Worm (Caenorhabditis elegans) whole organism, L4 larva: ENCODE measurements around the gene Y37E11AL.12.

ENCODE experiments used
- D1046.2 ChIP-seq: fragments of 200-800 bp; sonication (Bioruptor generic); IDR thresholded peaks from 2 replicates; pipeline ENCODE4 v1.3.6; 2022; ENCODE audit warnings: missing genetic modification characterization, missing compliant biosample characterization
- F10B5.3 ChIP-seq: sonication (generic microtip); optimal IDR thresholded peaks from 2 replicates; lab custom pipeline; 2016; ENCODE audit warnings: mild to moderate bottlenecking, missing genetic modification characterization, missing compliant biosample characterization
- F37D6.2 ChIP-seq: sonication (generic microtip); optimal IDR thresholded peaks from 2 replicates; lab custom pipeline; 2016; ENCODE audit warnings: mild to moderate bottlenecking, missing genetic modification characterization, missing compliant biosample characterization
- F44E2.7 ChIP-seq: fragments of 200-800 bp; sonication (Bioruptor generic); IDR thresholded peaks from 2 replicates; pipeline ENCODE4 v2.1.2; 2022; ENCODE audit warnings: missing genetic modification characterization, missing compliant biosample characterization
- R02D3.7 ChIP-seq: fragments of 150-350 bp; sonication (generic microtip); optimal IDR thresholded peaks from 3 replicates; lab custom pipeline; 2014; ENCODE audit warnings: missing biosample characterization, missing genetic modification characterization
- T20F7.1 ChIP-seq: fragments of 200-800 bp; sonication (Bioruptor generic); optimal IDR thresholded peaks from 2 replicates; lab custom pipeline; 2018; ENCODE audit warnings: mild to moderate bottlenecking, missing genetic modification characterization, missing compliant biosample characterization
- Y5F2A.4 ChIP-seq: fragments of 200-800 bp; sonication (Bioruptor generic); optimal IDR thresholded peaks from 2 replicates; lab custom pipeline; 2018; ENCODE audit warnings: mild to moderate bottlenecking, missing genetic modification characterization, missing compliant biosample characterization
- Y75B8A.6 ChIP-seq: fragments of 200-800 bp; sonication (Bioruptor generic); IDR thresholded peaks from 2 replicates; pipeline ENCODE4 v1.3.6; 2022; ENCODE audit warnings: missing genetic modification reagents, missing genetic modification characterization, missing compliant biosample characterization
- aha-1 ChIP-seq: fragments of 150-350 bp; peaks from one replicate; lab custom pipeline; 2014; ENCODE audit warnings: missing biosample characterization, missing genetic modification characterization
- ama-1 ChIP-seq: fragments of 150-350 bp; optimal IDR thresholded peaks from 2 replicates; lab custom pipeline; 2014; ENCODE audit warnings: inconsistent platforms, mixed read lengths
- attf-4 ChIP-seq: sonication (generic microtip); optimal IDR thresholded peaks from 3 replicates; lab custom pipeline; 2017; ENCODE audit warnings: missing biosample characterization, missing genetic modification characterization
- ceh-20 ChIP-seq: fragments of 200-800 bp; sonication (Bioruptor generic); IDR thresholded peaks from 2 replicates; pipeline ENCODE4 v1.3.6; 2022; ENCODE audit warnings: missing genetic modification reagents, missing genetic modification characterization, missing compliant biosample characterization
- ceh-28 ChIP-seq: fragments of 150-350 bp; optimal IDR thresholded peaks from 2 replicates; lab custom pipeline; 2014; ENCODE audit warnings: missing biosample characterization, missing genetic modification reagents, missing genetic modification characterization
- ceh-44 ChIP-seq: fragments of 200-800 bp; sonication (Bioruptor generic); IDR thresholded peaks from 2 replicates; pipeline ENCODE4 v1.3.6; 2022; ENCODE audit warnings: missing genetic modification reagents, missing genetic modification characterization, missing compliant biosample characterization
- ctbp-1 ChIP-seq: fragments of 200-800 bp; sonication (Bioruptor generic); IDR thresholded peaks from 2 replicates; pipeline ENCODE4 v1.3.6; 2022; ENCODE audit warnings: missing genetic modification reagents, missing genetic modification characterization, missing compliant biosample characterization
- daf-8 ChIP-seq: fragments of 200-800 bp; sonication (Bioruptor generic); IDR thresholded peaks from 2 replicates; pipeline ENCODE4 v1.3.6; 2022; ENCODE audit warnings: missing genetic modification characterization, missing compliant biosample characterization
- dmd-6 ChIP-seq: fragments of 200-800 bp; sonication (Bioruptor generic); IDR thresholded peaks from 2 replicates; pipeline ENCODE4 v1.3.6; 2022; ENCODE audit warnings: missing genetic modification reagents, missing genetic modification characterization, missing compliant biosample characterization
- dmd-9 ChIP-seq: fragments of 200-800 bp; sonication (Bioruptor generic); IDR thresholded peaks from 2 replicates; pipeline ENCODE4 v1.3.6; 2022; ENCODE audit warnings: missing genetic modification reagents, missing genetic modification characterization, missing compliant biosample characterization
- duxl-1 ChIP-seq: sonication (generic microtip); optimal IDR thresholded peaks from 2 replicates; lab custom pipeline; 2016; ENCODE audit warnings: mild to moderate bottlenecking, missing genetic modification characterization, moderate library complexity, missing compliant biosample characterization; ENCODE audit not compliant: poor library complexity
- egl-43 ChIP-seq: fragments of 200-800 bp; sonication (Bioruptor generic); IDR thresholded peaks from 2 replicates; pipeline ENCODE4 v1.3.6; 2022; ENCODE audit warnings: missing genetic modification reagents, missing genetic modification characterization, missing compliant biosample characterization
- fos-1 ChIP-seq: fragments of 150-350 bp; optimal IDR thresholded peaks from 2 replicates; lab custom pipeline; 2014; ENCODE audit warnings: missing biosample characterization, missing genetic modification characterization
- hlh-11 ChIP-seq: fragments of 200-800 bp; sonication (Bioruptor generic); optimal IDR thresholded peaks from 2 replicates; lab custom pipeline; 2018; ENCODE audit warnings: mild to moderate bottlenecking, missing genetic modification characterization, missing compliant biosample characterization
- hlh-30 ChIP-seq: sonication (generic microtip); optimal IDR thresholded peaks from 2 replicates; lab custom pipeline; 2017; ENCODE audit warnings: antibody characterized with exemption, mild to moderate bottlenecking, missing genetic modification characterization, missing compliant biosample characterization; ENCODE audit not compliant: insufficient read depth
- hmg-1.1 ChIP-seq: fragments of 200-800 bp; sonication (Bioruptor generic); IDR thresholded peaks from 2 replicates; pipeline ENCODE4 v1.3.6; 2022; ENCODE audit warnings: missing genetic modification reagents, missing genetic modification characterization, missing compliant biosample characterization
- lin-1 ChIP-seq: fragments of 200-800 bp; sonication (Bioruptor generic); IDR thresholded peaks from 2 replicates; pipeline ENCODE4 v1.3.6; 2022; ENCODE audit warnings: missing genetic modification reagents, missing genetic modification characterization, missing compliant biosample characterization
- lin-39 ChIP-seq: fragments of 150-350 bp; optimal IDR thresholded peaks from 2 replicates; lab custom pipeline; 2014; ENCODE audit warnings: missing biosample characterization, missing genetic modification reagents, missing genetic modification characterization
- madf-5 ChIP-seq, 2 experiments: fragments of 200-800 bp; sonication (Bioruptor generic); IDR thresholded peaks; 2 replicates each; pipeline ENCODE4 v1.3.6; 2022; ENCODE audit warnings: missing compliant biosample characterization in 2 of 2, missing genetic modification characterization in 2 of 2
- nhr-102 ChIP-seq: sonication (generic microtip); optimal IDR thresholded peaks from 2 replicates; lab custom pipeline; 2016; ENCODE audit warnings: mild to moderate bottlenecking, missing genetic modification characterization, moderate library complexity, missing compliant biosample characterization
- nhr-111 ChIP-seq: fragments of 200-800 bp; sonication (Bioruptor generic); optimal IDR thresholded peaks from 2 replicates; lab custom pipeline; 2018; ENCODE audit warnings: mild to moderate bottlenecking, missing genetic modification characterization, missing compliant biosample characterization
- rbr-2 ChIP-seq: sonication (generic microtip); optimal IDR thresholded peaks from 2 replicates; lab custom pipeline; 2016; ENCODE audit warnings: missing genotype, missing genetic modification characterization, missing compliant biosample characterization
- saeg-2 ChIP-seq: fragments of 200-800 bp; sonication (Bioruptor generic); IDR thresholded peaks from 2 replicates; pipeline ENCODE4 v1.3.6; 2022; ENCODE audit warnings: missing genetic modification reagents, missing genetic modification characterization, missing compliant biosample characterization
- set-16 ChIP-seq: fragments of 200-800 bp; sonication (Bioruptor generic); IDR thresholded peaks from 2 replicates; pipeline ENCODE4 v1.3.6; 2022; ENCODE audit warnings: missing genetic modification reagents, missing genetic modification characterization, missing compliant biosample characterization
- tag-97 ChIP-seq: fragments of 200-800 bp; sonication (Bioruptor generic); IDR thresholded peaks from 2 replicates; pipeline ENCODE4 v1.3.6; 2022; ENCODE audit warnings: missing genetic modification characterization, missing compliant biosample characterization
- tra-1 ChIP-seq: fragments of 200-800 bp; sonication (Bioruptor generic); IDR thresholded peaks from 2 replicates; pipeline ENCODE4 v1.3.6; 2022; ENCODE audit warnings: missing genetic modification reagents, missing genetic modification characterization, missing compliant biosample characterization
- vab-7 ChIP-seq: fragments of 200-800 bp; sonication (Bioruptor generic); IDR thresholded peaks from 2 replicates; pipeline ENCODE4 v1.3.6; 2022; ENCODE audit warnings: missing genetic modification reagents, missing genetic modification characterization, missing compliant biosample characterization
- zag-1 ChIP-seq: fragments of 150-350 bp; optimal IDR thresholded peaks from 2 replicates; lab custom pipeline; 2014; ENCODE audit warnings: missing biosample characterization, missing genetic modification characterization
- zfp-2 ChIP-seq: sonication (generic microtip); optimal IDR thresholded peaks from 2 replicates; lab custom pipeline; 2016; ENCODE audit warnings: mild to moderate bottlenecking, missing genetic modification characterization, missing compliant biosample characterization

The Y37E11AL.12 gene

ce11 chrIV:3686260-3686659, 15.5 kb downstream of the Y37E11AL.12 start:
- TF ChIP-seq D1046.2 (0 out of 2 replicates have a peak, but pooled peaks have one; percentile 46), R02D3.7 (tag; lab: Kevin White, UChicago) (no peak), F10B5.3 (tag; lab: Kevin White, UChicago) (no peak), set-16 (GFP tag; lab: Robert Waterston, UW) (peak; percentile 73), Y75B8A.6 (no peak), fos-1 (tag; lab: Kevin White, UChicago) (no peak)

- TF ChIP-seq hmg-1.1 (GFP tag; lab: Robert Waterston, UW) (no peak), F37D6.2 (tag; lab: Kevin White, UChicago) (no peak), dmd-6 (GFP tag; lab: Robert Waterston, UW) (no peak), dmd-9 (no peak), lin-39 (tag; lab: Kevin White, UChicago) (no peak), daf-8 (GFP tag; lab: Robert Waterston, UW) (no peak), rbr-2 (tag; lab: Kevin White, UChicago) (no peak), tag-97 (GFP tag; lab: Robert Waterston, UW) (no peak), nhr-102 (no peak), ceh-20 (GFP tag; lab: Robert Waterston, UW) (no peak), nhr-111 (GFP tag; lab: Kevin White, UChicago) (no peak), F44E2.7 (GFP tag; lab: Robert Waterston, UW) (no peak), ama-1 (lab: Kevin White, UChicago) (no peak)
Measured at ce11 chrIV:3681763-3682162, 20.0 kb downstream of the Y37E11AL.12 start.

- TF ChIP-seq aha-1 (tag; lab: Kevin White, UChicago): no peak
- no peak for TF ChIP-seq saeg-2 (GFP tag; lab: Robert Waterston, UW)
- no peak for TF ChIP-seq zag-1 (tag; lab: Kevin White, UChicago)
- no peak for TF ChIP-seq madf-5 (GFP tag; IDR thresholded peaks at IDR 0.05; lab: Robert Waterston, UW)
- TF ChIP-seq duxl-1: no peak
- TF ChIP-seq daf-8 (GFP tag; lab: Robert Waterston, UW): no peak
- no peak for TF ChIP-seq ceh-44 (GFP tag; lab: Robert Waterston, UW)
- no peak for TF ChIP-seq T20F7.1 (GFP tag; lab: Kevin White, UChicago)
Measured at ce11 chrIV:3668603-3669002, 33.2 kb downstream of the Y37E11AL.12 start, which contains the start of gene fmil-1. Gene fmil-1 (minus strand): TSS chrIV:3668703.

ce11 chrIV:3667796-3668195, 34.0 kb downstream of the Y37E11AL.12 start:
- TF ChIP-seq Y5F2A.4 (GFP tag; lab: Kevin White, UChicago) (no peak), egl-43 (GFP tag; lab: Robert Waterston, UW) (no peak), attf-4 (tag; lab: Kevin White, UChicago) (no peak), lin-1 (GFP tag; lab: Robert Waterston, UW) (no peak), zfp-2 (tag; lab: Kevin White, UChicago) (no peak), lin-39 (tag; lab: Kevin White, UChicago) (no peak), vab-7 (GFP tag; lab: Robert Waterston, UW) (no peak), dmd-9 (no peak), ceh-28 (no peak), ctbp-1 (GFP tag; lab: Robert Waterston, UW) (no peak), hlh-30 (tag; lab: Kevin White, UChicago) (no peak)

ce11 chrIV:3666543-3666942, 35.2 kb downstream of the Y37E11AL.12 start:
- no peak for TF ChIP-seq hlh-11 (tag; lab: Kevin White, UChicago)
- TF ChIP-seq tra-1: 0 out of 2 replicates have a peak, but pooled peaks have one; percentile 23
- TF ChIP-seq aha-1 (tag; lab: Kevin White, UChicago): peak; percentile 92
